Worm (Caenorhabditis elegans) whole organism, L4 larva: ENCODE results near the gene T01B11.1.

Experiments
- F10B5.3 ChIP-seq: sonication (generic microtip); optimal IDR thresholded peaks from 2 replicates; lab custom pipeline; 2016; ENCODE audit warnings: mild to moderate bottlenecking, missing genetic modification characterization, missing compliant biosample characterization
- F44E2.7 ChIP-seq: fragments of 200-800 bp; sonication (Bioruptor generic); IDR thresholded peaks from 2 replicates; pipeline ENCODE4 v2.1.2; 2022; ENCODE audit warnings: missing genetic modification characterization, missing compliant biosample characterization
- Y105C5A.15 ChIP-seq: fragments of 200-800 bp; sonication (Bioruptor generic); IDR thresholded peaks from 2 replicates; pipeline ENCODE4 v1.3.6; 2022; ENCODE audit warnings: missing genetic modification characterization, missing compliant biosample characterization
- Y5F2A.4 ChIP-seq: fragments of 200-800 bp; sonication (Bioruptor generic); optimal IDR thresholded peaks from 2 replicates; lab custom pipeline; 2018; ENCODE audit warnings: mild to moderate bottlenecking, missing genetic modification characterization, missing compliant biosample characterization
- Y75B8A.6 ChIP-seq: fragments of 200-800 bp; sonication (Bioruptor generic); IDR thresholded peaks from 2 replicates; pipeline ENCODE4 v1.3.6; 2022; ENCODE audit warnings: missing genetic modification reagents, missing genetic modification characterization, missing compliant biosample characterization
- ZK546.5 ChIP-seq, 2 experiments: sonication (generic microtip); optimal IDR thresholded peaks; 2 replicates each; lab custom pipeline; 2017; ENCODE audit warnings: missing biosample characterization in 2 of 2, missing genetic modification characterization in 2 of 2
- aly-2 ChIP-seq: sonication (generic microtip); optimal IDR thresholded peaks from 2 replicates; lab custom pipeline; 2018; ENCODE audit warnings: missing biosample characterization, missing genetic modification characterization
- arid-1 ChIP-seq: fragments of 200-800 bp; sonication (Bioruptor generic); conservative IDR thresholded peaks from 2 replicates; pipeline ENCODE4 v1.3.6; 2022; ENCODE audit warnings: missing genetic modification reagents, missing genetic modification characterization, missing compliant biosample characterization
- attf-4 ChIP-seq: sonication (generic microtip); optimal IDR thresholded peaks from 3 replicates; lab custom pipeline; 2017; ENCODE audit warnings: missing biosample characterization, missing genetic modification characterization
- ceh-20 ChIP-seq: fragments of 200-800 bp; sonication (Bioruptor generic); IDR thresholded peaks from 2 replicates; pipeline ENCODE4 v1.3.6; 2022; ENCODE audit warnings: missing genetic modification reagents, missing genetic modification characterization, missing compliant biosample characterization
- ceh-28 ChIP-seq: fragments of 150-350 bp; optimal IDR thresholded peaks from 2 replicates; lab custom pipeline; 2014; ENCODE audit warnings: missing biosample characterization, missing genetic modification reagents, missing genetic modification characterization
- ceh-32 ChIP-seq: sonication (generic microtip); optimal IDR thresholded peaks from 2 replicates; lab custom pipeline; 2016; ENCODE audit warnings: mild to moderate bottlenecking, missing genetic modification characterization, missing compliant biosample characterization; ENCODE audit not compliant: poor library complexity
- ceh-44 ChIP-seq: fragments of 200-800 bp; sonication (Bioruptor generic); IDR thresholded peaks from 2 replicates; pipeline ENCODE4 v1.3.6; 2022; ENCODE audit warnings: missing genetic modification reagents, missing genetic modification characterization, missing compliant biosample characterization
- cey-2 ChIP-seq: sonication (generic microtip); optimal IDR thresholded peaks from 3 replicates; lab custom pipeline; 2017; ENCODE audit warnings: missing genetic modification characterization, mild to moderate bottlenecking, missing compliant biosample characterization, antibody characterized with exemption, borderline replicate concordance; ENCODE audit not compliant: insufficient read depth
- daf-12 ChIP-seq: fragments of 150-350 bp; optimal IDR thresholded peaks from 2 replicates; lab custom pipeline; 2014; ENCODE audit warnings: missing biosample characterization, missing genetic modification reagents, missing genetic modification characterization
- daf-16 ChIP-seq, 3 experiments: sonication (generic microtip); optimal IDR thresholded peaks; 2 replicates each; lab custom pipeline; 2016 to 2017; ENCODE audit warnings: missing genetic modification characterization in 3 of 3, missing genetic modification reagents in 3 of 3, mild to moderate bottlenecking in 2 of 3, missing compliant biosample characterization in 2 of 3, missing biosample characterization in 1 of 3, moderate library complexity in 1 of 3
- daf-19 ChIP-seq: fragments of 200-800 bp; sonication (Bioruptor generic); conservative IDR thresholded peaks from 2 replicates; pipeline ENCODE4 v1.3.6; 2022; ENCODE audit warnings: missing genetic modification characterization, missing compliant biosample characterization
- dmd-8 ChIP-seq: fragments of 200-800 bp; sonication (Bioruptor generic); IDR thresholded peaks from 2 replicates; pipeline ENCODE4 v1.3.6; 2022; ENCODE audit warnings: missing genetic modification characterization, missing compliant biosample characterization
- dmd-9 ChIP-seq: fragments of 200-800 bp; sonication (Bioruptor generic); IDR thresholded peaks from 2 replicates; pipeline ENCODE4 v1.3.6; 2022; ENCODE audit warnings: missing genetic modification reagents, missing genetic modification characterization, missing compliant biosample characterization
- duxl-1 ChIP-seq: sonication (generic microtip); optimal IDR thresholded peaks from 2 replicates; lab custom pipeline; 2016; ENCODE audit warnings: mild to moderate bottlenecking, missing genetic modification characterization, moderate library complexity, missing compliant biosample characterization; ENCODE audit not compliant: poor library complexity
- dve-1 ChIP-seq: sonication (generic microtip); optimal IDR thresholded peaks from 2 replicates; lab custom pipeline; 2017; ENCODE audit warnings: antibody characterized with exemption, mild to moderate bottlenecking, missing genetic modification characterization, missing compliant biosample characterization; ENCODE audit not compliant: insufficient read depth
- egl-27 ChIP-seq: sonication (generic microtip); optimal IDR thresholded peaks from 3 replicates; lab custom pipeline; 2017; ENCODE audit warnings: missing biosample characterization, missing genetic modification reagents, missing genetic modification characterization
- fkh-10 ChIP-seq: fragments of 150-350 bp; optimal IDR thresholded peaks from 2 replicates; lab custom pipeline; 2014; ENCODE audit warnings: missing biosample characterization, missing genetic modification reagents, missing genetic modification characterization
- fos-1 ChIP-seq: fragments of 150-350 bp; optimal IDR thresholded peaks from 2 replicates; lab custom pipeline; 2014; ENCODE audit warnings: missing biosample characterization, missing genetic modification characterization
- hif-1 ChIP-seq, 2 experiments: sonication (generic microtip); optimal IDR thresholded peaks; 2 replicates each; lab custom pipeline; 2016 to 2017; ENCODE audit warnings: missing compliant biosample characterization in 2 of 2, missing genetic modification characterization in 2 of 2, missing genetic modification reagents in 2 of 2, missing genotype in 2 of 2, mild to moderate bottlenecking in 1 of 2
- hlh-11 ChIP-seq: fragments of 200-800 bp; sonication (Bioruptor generic); optimal IDR thresholded peaks from 2 replicates; lab custom pipeline; 2018; ENCODE audit warnings: mild to moderate bottlenecking, missing genetic modification characterization, missing compliant biosample characterization
- jun-1 ChIP-seq: fragments of 150-350 bp; optimal IDR thresholded peaks from 2 replicates; lab custom pipeline; 2014; ENCODE audit warnings: missing biosample characterization, missing genetic modification reagents, missing genetic modification characterization
- lim-7 ChIP-seq: fragments of 200-800 bp; sonication (Bioruptor generic); IDR thresholded peaks from 2 replicates; pipeline ENCODE4 v1.3.6; 2022; ENCODE audit warnings: missing genetic modification characterization, missing compliant biosample characterization
- lin-39 ChIP-seq: fragments of 150-350 bp; optimal IDR thresholded peaks from 2 replicates; lab custom pipeline; 2014; ENCODE audit warnings: missing biosample characterization, missing genetic modification reagents, missing genetic modification characterization
- lsy-2 ChIP-seq, 2 experiments: fragments of 150-350 bp in 1 of 2; sonication (generic microtip) in 1 of 2; optimal IDR thresholded peaks; 2 replicates each; lab custom pipeline; 2014 to 2017; ENCODE audit warnings: missing biosample characterization in 2 of 2, missing genetic modification characterization in 2 of 2
- madf-5 ChIP-seq, 2 experiments: fragments of 200-800 bp; sonication (Bioruptor generic); IDR thresholded peaks; 2 replicates each; pipeline ENCODE4 v1.3.6; 2022; ENCODE audit warnings: missing compliant biosample characterization in 2 of 2, missing genetic modification characterization in 2 of 2
- madf-9 ChIP-seq: fragments of 200-800 bp; sonication (Bioruptor generic); conservative IDR thresholded peaks from 2 replicates; pipeline ENCODE4 v1.3.6; 2022; ENCODE audit warnings: missing genetic modification reagents, missing genetic modification characterization, missing compliant biosample characterization
- mdl-1 ChIP-seq, 2 experiments: fragments of 150-350 bp in 1 of 2; sonication (generic microtip) in 1 of 2; optimal IDR thresholded peaks; 2 replicates each; lab custom pipeline; 2014 to 2017; ENCODE audit warnings: missing biosample characterization in 2 of 2, missing genetic modification characterization in 2 of 2
- mdt-29 ChIP-seq: fragments of 200-800 bp; sonication (Bioruptor generic); IDR thresholded peaks from 2 replicates; pipeline ENCODE4 v1.3.6; 2022; ENCODE audit warnings: missing genetic modification reagents, missing genetic modification characterization, missing compliant biosample characterization
- mep-1 ChIP-seq: fragments of 150-350 bp; sonication (generic microtip); optimal IDR thresholded peaks from 3 replicates; lab custom pipeline; 2014; ENCODE audit warnings: missing biosample characterization, missing genetic modification characterization
- mxl-3 ChIP-seq: fragments of 200-800 bp; sonication (Bioruptor generic); optimal IDR thresholded peaks from 2 replicates; lab custom pipeline; 2018; ENCODE audit warnings: mild to moderate bottlenecking, missing genetic modification characterization, missing compliant biosample characterization
- nhr-11 ChIP-seq: fragments of 150-350 bp; optimal IDR thresholded peaks from 2 replicates; lab custom pipeline; 2014; ENCODE audit warnings: missing biosample characterization, missing genetic modification characterization
- nhr-111 ChIP-seq: fragments of 200-800 bp; sonication (Bioruptor generic); optimal IDR thresholded peaks from 2 replicates; lab custom pipeline; 2018; ENCODE audit warnings: mild to moderate bottlenecking, missing genetic modification characterization, missing compliant biosample characterization
- nhr-237 ChIP-seq: sonication (generic microtip); optimal IDR thresholded peaks from 2 replicates; lab custom pipeline; 2017; ENCODE audit warnings: missing biosample characterization, missing genetic modification characterization
- nhr-48 ChIP-seq: sonication (generic microtip); optimal IDR thresholded peaks from 2 replicates; lab custom pipeline; 2016; ENCODE audit warnings: mild to moderate bottlenecking, missing genetic modification characterization, missing compliant biosample characterization
- nhr-6 ChIP-seq: fragments of 150-350 bp; optimal IDR thresholded peaks from 2 replicates; lab custom pipeline; 2014; ENCODE audit warnings: missing biosample characterization, missing genetic modification characterization
- saeg-2 ChIP-seq: fragments of 200-800 bp; sonication (Bioruptor generic); IDR thresholded peaks from 2 replicates; pipeline ENCODE4 v1.3.6; 2022; ENCODE audit warnings: missing genetic modification reagents, missing genetic modification characterization, missing compliant biosample characterization
- spr-3 ChIP-seq: fragments of 200-800 bp; sonication (Bioruptor generic); optimal IDR thresholded peaks from 2 replicates; lab custom pipeline; 2018; ENCODE audit warnings: mild to moderate bottlenecking, missing genetic modification characterization, missing compliant biosample characterization
- tag-97 ChIP-seq: fragments of 200-800 bp; sonication (Bioruptor generic); IDR thresholded peaks from 2 replicates; pipeline ENCODE4 v1.3.6; 2022; ENCODE audit warnings: missing genetic modification characterization, missing compliant biosample characterization
- tra-1 ChIP-seq: fragments of 200-800 bp; sonication (Bioruptor generic); IDR thresholded peaks from 2 replicates; pipeline ENCODE4 v1.3.6; 2022; ENCODE audit warnings: missing genetic modification reagents, missing genetic modification characterization, missing compliant biosample characterization
- unc-130 ChIP-seq: sonication (generic microtip); optimal IDR thresholded peaks from 2 replicates; lab custom pipeline; 2016; ENCODE audit warnings: missing genetic modification reagents, missing genetic modification characterization, missing compliant biosample characterization
- unc-62 ChIP-seq, 3 experiments: fragments of 150-350 bp in 1 of 3; sonication (generic microtip); optimal IDR thresholded peaks in 2 of 3; peaks in 1 of 3; 1 replicate in 1 of 3; 2 replicates in 2 of 3; lab custom pipeline; 2014 to 2017; ENCODE audit warnings: missing biosample characterization in 3 of 3, missing genetic modification characterization in 3 of 3, missing genetic modification reagents in 3 of 3, missing genotype in 1 of 3
- zip-2 ChIP-seq: fragments of 150-350 bp; optimal IDR thresholded peaks from 2 replicates; lab custom pipeline; 2014; ENCODE audit warnings: missing biosample characterization, missing genetic modification characterization
- ztf-11 ChIP-seq: fragments of 150-350 bp; optimal IDR thresholded peaks from 2 replicates; lab custom pipeline; 2014; ENCODE audit warnings: missing biosample characterization, missing genetic modification characterization

Gene T01B11.1

ce11 chrIV:8428492-8428891 is 18.5 kb upstream of the T01B11.1 start (continued):
- TF ChIP-seq madf-9 (no peak; the same call in 1 of the 2 replicates), fos-1 (tag; lab: Kevin White, UChicago) (no peak), egl-27 (no peak), ZK546.5 (tag; optimal IDR thresholded peaks at IDR 0.05; lab: Kevin White, UChicago) (no peak), dmd-9 (GFP tag; lab: Robert Waterston, UW) (peak; percentile 59; the same call in 1 of the 2 replicates), mxl-3 (GFP tag; lab: Kevin White, UChicago) (peak; percentile 82), lsy-2 (tag; optimal IDR thresholded peaks at IDR 0.05; lab: Kevin White, UChicago) (peak; percentile 46 to 88), ztf-11 (tag; lab: Kevin White, UChicago) (no peak), tra-1 (GFP tag; lab: Robert Waterston, UW) (peak; percentile 59), daf-19 (no peak), Y5F2A.4 (no peak), attf-4 (tag; lab: Kevin White, UChicago) (no peak), unc-130 (GFP tag; lab: Kevin White, UChicago) (peak; percentile 90), ceh-44 (peak; percentile 100), duxl-1 (tag; lab: Kevin White, UChicago) (peak; percentile 80), ceh-32 (peak; percentile 44), F44E2.7 (GFP tag; lab: Robert Waterston, UW) (no peak), saeg-2 (peak; percentile 85; the same call in 1 of the 2 replicates), madf-5 (GFP tag; IDR thresholded peaks at IDR 0.05; lab: Robert Waterston, UW) (0 out of 4 replicates have a peak, but pooled peaks of 1 of the 2 experiments have one; percentile 31), unc-62 (GFP tag; optimal IDR thresholded peaks at IDR 0.05 in 1 of 2; lab: Kevin White, UChicago) (peak in 1 of 2 experiments; percentile 79), unc-62 (tag; optimal IDR thresholded peaks at IDR 0.05; lab: Kevin White, UChicago) (no peak), dmd-8 (GFP tag; lab: Robert Waterston, UW) (0 out of 2 replicates have a peak, but pooled peaks have one; percentile 28), arid-1 (peak; percentile 88), nhr-237 (tag; lab: Kevin White, UChicago) (no peak), F10B5.3 (tag; lab: Kevin White, UChicago) (peak; percentile 86), fkh-10 (GFP tag; lab: Kevin White, UChicago) (peak; percentile 17), spr-3 (GFP tag; lab: Kevin White, UChicago) (peak; percentile 73), nhr-11 (peak; percentile 69), zip-2 (tag; lab: Kevin White, UChicago) (peak; percentile 22), hif-1 (tag; optimal IDR thresholded peaks at IDR 0.05; lab: Kevin White, UChicago) (peak; percentile 26 to 60), Y105C5A.15 (GFP tag; lab: Robert Waterston, UW) (0 out of 2 replicates have a peak, but pooled peaks have one; percentile 52), mdt-29 (GFP tag; lab: Robert Waterston, UW) (peak; percentile 73; the same call in 1 of the 2 replicates), nhr-111 (no peak), nhr-6 (tag; lab: Kevin White, UChicago) (peak; percentile 2), tag-97 (GFP tag; lab: Robert Waterston, UW) (0 out of 2 replicates have a peak, but pooled peaks have one; percentile 21), daf-16 (GFP tag; optimal IDR thresholded peaks at IDR 0.05; lab: Kevin White, UChicago) (peak; percentile 43 to 84), daf-16 (tag; optimal IDR thresholded peaks at IDR 0.05; lab: Kevin White, UChicago) (peak; percentile 89), mdl-1 (tag; optimal IDR thresholded peaks at IDR 0.05; lab: Kevin White, UChicago) (peak; percentile 11 to 25), jun-1 (tag; lab: Kevin White, UChicago) (peak; percentile 38), lim-7 (GFP tag; lab: Robert Waterston, UW) (peak; percentile 68), Y75B8A.6 (GFP tag; lab: Robert Waterston, UW) (peak; percentile 62; the same call in 1 of the 2 replicates), aly-2 (no peak), daf-12 (tag; lab: Kevin White, UChicago) (no peak), lin-39 (tag; lab: Kevin White, UChicago) (no peak), hlh-11 (peak; percentile 92), mep-1 (tag; lab: Kevin White, UChicago) (no peak), nhr-48 (peak; percentile 78), ceh-28 (tag; lab: Kevin White, UChicago) (no peak), dve-1 (peak; percentile 79), ceh-20 (GFP tag; lab: Robert Waterston, UW) (peak; percentile 73; the same call in 1 of the 2 replicates), cey-2 (tag; lab: Kevin White, UChicago) (no peak)
